Fruit fly (Drosophila melanogaster) whole organism, embryonic: Measurements from ENCODE around the gene CG14515.

Experiments used
- Bteb2 ChIP-seq: fragments of 200-800 bp; sonication (Bioruptor generic); optimal IDR thresholded peaks from 2 replicates; lab custom pipeline; 2016; ENCODE audit warnings: missing biosample characterization, missing genetic modification characterization
- CG10543 ChIP-seq: fragments of 200-800 bp; sonication (Bioruptor generic); optimal IDR thresholded peaks from 3 replicates; lab custom pipeline; 2017; ENCODE audit warnings: missing biosample characterization, mild to moderate bottlenecking, missing genetic modification characterization, moderate library complexity
- CG11093 ChIP-seq: fragments of 200-800 bp; sonication (Bioruptor generic); IDR thresholded peaks from 3 replicates; pipeline ENCODE4 v1.3.6; 2022; ENCODE audit warnings: missing biosample characterization, missing genetic modification characterization
- CG11456 ChIP-seq: fragments of 200-800 bp; sonication (Bioruptor generic); IDR thresholded peaks from 3 replicates; pipeline ENCODE4 v1.3.6; 2022; ENCODE audit warnings: missing biosample characterization, missing genetic modification characterization
- CG11723 ChIP-seq: fragments of 200-800 bp; sonication (Bioruptor generic); optimal IDR thresholded peaks from 2 replicates; lab custom pipeline; 2017; ENCODE audit warnings: missing biosample characterization, mild to moderate bottlenecking, missing genetic modification characterization
- CG12769 ChIP-seq: fragments of 200-800 bp; sonication (Bioruptor generic); optimal IDR thresholded peaks from 2 replicates; lab custom pipeline; 2019; ENCODE audit warnings: missing biosample characterization, mild to moderate bottlenecking, missing genetic modification characterization, moderate library complexity
- CG14860 ChIP-seq: fragments of 200-800 bp; sonication (Bioruptor generic); IDR thresholded peaks from 3 replicates; pipeline ENCODE4 v1.3.6; 2022; ENCODE audit warnings: missing biosample characterization, missing genetic modification characterization; ENCODE audit not compliant: partially characterized antibody
- CG15011 ChIP-seq: fragments of 200-800 bp; sonication (Bioruptor generic); optimal IDR thresholded peaks from 3 replicates; lab custom pipeline; 2018; ENCODE audit warnings: missing biosample characterization, mild to moderate bottlenecking, missing genetic modification characterization
- CG15269 ChIP-seq: fragments of 200-800 bp; sonication (Bioruptor generic); optimal IDR thresholded peaks from 2 replicates; lab custom pipeline; 2018; ENCODE audit warnings: missing biosample characterization, mild to moderate bottlenecking, missing genetic modification characterization, moderate library complexity
- CG1832 ChIP-seq: fragments of 200-800 bp; sonication (Bioruptor generic); optimal IDR thresholded peaks from 2 replicates; lab custom pipeline; 2017; ENCODE audit warnings: missing biosample characterization, mild to moderate bottlenecking, missing genetic modification characterization, inconsistent platforms
- CG2199 ChIP-seq: fragments of 200-800 bp; sonication (Bioruptor generic); IDR thresholded peaks from 3 replicates; pipeline ENCODE4 v1.3.6; 2022; ENCODE audit warnings: missing biosample characterization, missing genetic modification characterization
- CG31224 ChIP-seq: fragments of 200-800 bp; sonication (Bioruptor generic); IDR thresholded peaks from 2 replicates; pipeline ENCODE4 v1.3.6; 2022; ENCODE audit warnings: missing biosample characterization, missing genetic modification characterization
- CG31388 ChIP-seq: fragments of 200-800 bp; sonication (Bioruptor generic); optimal IDR thresholded peaks from 2 replicates; lab custom pipeline; 2016; ENCODE audit warnings: missing biosample characterization, missing genetic modification characterization
- CG3847 ChIP-seq: fragments of 200-800 bp; sonication (Bioruptor generic); IDR thresholded peaks from 2 replicates; pipeline ENCODE4 v1.3.6; 2022; ENCODE audit warnings: missing biosample characterization, missing genetic modification characterization
- CG4820 ChIP-seq: fragments of 200-800 bp; sonication (Bioruptor generic); optimal IDR thresholded peaks from 3 replicates; lab custom pipeline; 2016; ENCODE audit warnings: missing biosample characterization, missing genetic modification characterization
- CG6683 ChIP-seq: fragments of 200-800 bp; sonication (Bioruptor generic); optimal IDR thresholded peaks from 2 replicates; lab custom pipeline; 2017; ENCODE audit warnings: missing biosample characterization, mild to moderate bottlenecking, missing genetic modification characterization, missing genetic modification reagents
- CG6689 ChIP-seq: fragments of 200-800 bp; sonication (Bioruptor generic); IDR thresholded peaks from 2 replicates; pipeline ENCODE4 v1.3.6; 2022; ENCODE audit warnings: missing biosample characterization, missing genetic modification characterization
- CG7745 ChIP-seq: fragments of 200-800 bp; sonication (Bioruptor generic); optimal IDR thresholded peaks from 2 replicates; lab custom pipeline; 2018; ENCODE audit warnings: missing biosample characterization, mild to moderate bottlenecking, missing genetic modification characterization, moderate library complexity
- CG7928 ChIP-seq: fragments of 200-800 bp; sonication (Bioruptor generic); optimal IDR thresholded peaks from 2 replicates; lab custom pipeline; 2017; ENCODE audit warnings: missing biosample characterization, mild to moderate bottlenecking, missing genetic modification characterization
- CG9932 ChIP-seq: fragments of 200-800 bp; sonication (Bioruptor generic); IDR thresholded peaks from 2 replicates; pipeline ENCODE4 v1.3.6; 2022; ENCODE audit warnings: missing biosample characterization, missing genetic modification characterization
- Dfd ChIP-seq, 2 experiments: fragments of >200 bp; optimal IDR thresholded peaks; 2 replicates each; lab custom pipeline; 2017; ENCODE audit warnings: missing biosample characterization in 2 of 2, missing genetic modification characterization in 2 of 2
- Drgx ChIP-seq: fragments of 200-800 bp; sonication (Bioruptor generic); IDR thresholded peaks from 2 replicates; pipeline ENCODE4 v1.3.6; 2022; ENCODE audit warnings: missing biosample characterization, missing genetic modification characterization
- Eip74EF ChIP-seq, 2 experiments: fragments of 200-800 bp in 1 of 2; fragments of >200 bp in 1 of 2; sonication (Bioruptor generic) in 1 of 2; optimal IDR thresholded peaks; 2 replicates each; lab custom pipeline; 2017 to 2019; ENCODE audit warnings: missing biosample characterization in 2 of 2, missing genetic modification characterization in 2 of 2, mild to moderate bottlenecking in 1 of 2, moderate library complexity in 1 of 2
- HLH3B ChIP-seq: fragments of 200-800 bp; sonication (Bioruptor generic); IDR thresholded peaks from 2 replicates; pipeline ENCODE4 v1.3.6; 2022; ENCODE audit warnings: missing biosample characterization, missing genetic modification characterization
- Hr78 ChIP-seq, 2 experiments: fragments of 200-800 bp in 1 of 2; fragments of >200 bp in 1 of 2; sonication (Bioruptor generic) in 1 of 2; optimal IDR thresholded peaks; 2 replicates each; lab custom pipeline; 2017 to 2019; ENCODE audit warnings: missing biosample characterization in 2 of 2, missing genetic modification characterization in 2 of 2, mild to moderate bottlenecking in 1 of 2, moderate library complexity in 1 of 2
- Myb ChIP-seq: fragments of 200-800 bp; sonication (Bioruptor generic); optimal IDR thresholded peaks from 2 replicates; lab custom pipeline; 2016; ENCODE audit warnings: missing biosample characterization, missing genetic modification characterization
- NC2α ChIP-seq: fragments of 200-800 bp; sonication (Bioruptor generic); optimal IDR thresholded peaks from 2 replicates; lab custom pipeline; 2016; ENCODE audit warnings: missing biosample characterization, missing genetic modification characterization
- NFAT ChIP-seq: fragments of 200-800 bp; sonication (Bioruptor generic); IDR thresholded peaks from 2 replicates; pipeline ENCODE4 v1.3.6; 2022; ENCODE audit warnings: missing biosample characterization, missing genetic modification characterization
- NfI ChIP-seq: fragments of 200-800 bp; sonication (Bioruptor generic); optimal IDR thresholded peaks from 3 replicates; lab custom pipeline; 2018; ENCODE audit warnings: missing biosample characterization, mild to moderate bottlenecking, missing genetic modification characterization, moderate library complexity
- Pdp1 ChIP-seq, 2 experiments: fragments of 200-800 bp; sonication (Bioruptor generic); optimal IDR thresholded peaks; 3 replicates each; lab custom pipeline; 2016; ENCODE audit warnings: missing biosample characterization in 2 of 2, missing genetic modification characterization in 2 of 2, mild to moderate bottlenecking in 1 of 2, moderate library complexity in 1 of 2
- Ssrp ChIP-seq: fragments of 200-800 bp; sonication (Bioruptor generic); optimal IDR thresholded peaks from 2 replicates; lab custom pipeline; 2018; ENCODE audit warnings: missing biosample characterization, mild to moderate bottlenecking, missing genetic modification characterization, moderate library complexity
- ab ChIP-seq: fragments of 200-800 bp; sonication (Bioruptor generic); optimal IDR thresholded peaks from 2 replicates; lab custom pipeline; 2016; ENCODE audit warnings: missing biosample characterization, missing genetic modification characterization
- ac ChIP-seq: fragments of 200-800 bp; sonication (Bioruptor generic); optimal IDR thresholded peaks from 3 replicates; lab custom pipeline; 2017; ENCODE audit warnings: missing biosample characterization, mild to moderate bottlenecking, missing genetic modification characterization
- br ChIP-seq: fragments of >200 bp; optimal IDR thresholded peaks from 2 replicates; lab custom pipeline; 2017
- chif ChIP-seq, 2 experiments: fragments of 200-800 bp; sonication (Bioruptor generic); optimal IDR thresholded peaks; 3 replicates each; lab custom pipeline; 2016; ENCODE audit warnings: missing biosample characterization in 2 of 2, missing genetic modification characterization in 2 of 2
- cwo ChIP-seq: fragments of 200-800 bp; sonication (Bioruptor generic); optimal IDR thresholded peaks from 3 replicates; lab custom pipeline; 2017; ENCODE audit warnings: missing biosample characterization, missing genetic modification characterization, mild to moderate bottlenecking, moderate library complexity, missing genetic modification reagents
- da ChIP-seq: fragments of 200-800 bp; sonication (Bioruptor generic); optimal IDR thresholded peaks from 2 replicates; lab custom pipeline; 2016; ENCODE audit warnings: missing biosample characterization, missing genetic modification characterization
- dati ChIP-seq: fragments of 200-800 bp; sonication (Bioruptor generic); IDR thresholded peaks from 2 replicates; pipeline ENCODE4 v1.3.6; 2022; ENCODE audit warnings: missing biosample characterization, missing genetic modification characterization
- ems ChIP-seq: fragments of 200-800 bp; sonication (Bioruptor generic); optimal IDR thresholded peaks from 3 replicates; lab custom pipeline; 2016; ENCODE audit warnings: missing biosample characterization, missing genetic modification characterization
- ftz-f1 ChIP-seq: fragments of 200-800 bp; sonication (Bioruptor generic); optimal IDR thresholded peaks from 2 replicates; lab custom pipeline; 2016; ENCODE audit warnings: missing biosample characterization, missing genetic modification characterization
- gsb-n ChIP-seq: fragments of 200-800 bp; sonication (Bioruptor generic); optimal IDR thresholded peaks from 3 replicates; lab custom pipeline; 2018; ENCODE audit warnings: missing biosample characterization, mild to moderate bottlenecking, missing genetic modification characterization
- hkb ChIP-seq, 2 experiments: fragments of 200-800 bp in 1 of 2; fragments of >200 bp in 1 of 2; sonication (Bioruptor generic) in 1 of 2; IDR thresholded peaks in 1 of 2; optimal IDR thresholded peaks in 1 of 2; 2 replicates each; pipeline versions ENCODE4 v1.3.6 to Lab custom; 2017 to 2022; ENCODE audit warnings: missing biosample characterization in 1 of 2, missing genetic modification characterization in 1 of 2
- mirr ChIP-seq: fragments of 200-800 bp; sonication (Bioruptor generic); optimal IDR thresholded peaks from 3 replicates; lab custom pipeline; 2018; ENCODE audit warnings: missing biosample characterization, mild to moderate bottlenecking, missing genetic modification characterization
- sima ChIP-seq: fragments of 200-800 bp; sonication (Bioruptor generic); optimal IDR thresholded peaks from 2 replicates; lab custom pipeline; 2016; ENCODE audit warnings: missing biosample characterization, missing genetic modification characterization
- so ChIP-seq: fragments of 200-800 bp; sonication (Bioruptor generic); IDR thresholded peaks from 3 replicates; pipeline ENCODE4 v1.3.6; 2022; ENCODE audit warnings: missing biosample characterization, missing genetic modification characterization
- ssp ChIP-seq: fragments of 200-800 bp; sonication (Bioruptor generic); IDR thresholded peaks from 2 replicates; pipeline ENCODE4 v1.3.6; 2022; ENCODE audit warnings: missing biosample characterization, missing genetic modification characterization
- trh ChIP-seq: fragments of 200-800 bp; sonication (Bioruptor generic); optimal IDR thresholded peaks from 2 replicates; lab custom pipeline; 2016; ENCODE audit warnings: missing biosample characterization, missing genetic modification characterization
- unc-4 ChIP-seq: fragments of 200-800 bp; sonication (Bioruptor generic); IDR thresholded peaks from 2 replicates; pipeline ENCODE4 v1.3.6; 2022; ENCODE audit warnings: missing biosample characterization, missing genetic modification characterization; ENCODE audit not compliant: partially characterized antibody
- z ChIP-seq: fragments of 200-800 bp; sonication (Bioruptor generic); IDR thresholded peaks from 3 replicates; pipeline ENCODE4 v1.3.6; 2022; ENCODE audit warnings: missing biosample characterization, missing genetic modification characterization

CG14515 gene

dm6 chr3R:29210542-29211393 is 13.4 kb downstream of the CG14515 start (continued):
- TF ChIP-seq CG6683 (GFP tag; lab: Kevin White, UChicago) (no peak), CG4820 (no peak), z (GFP tag; lab: Robert Waterston, UW) (no peak), cwo (no peak), CG7928 (GFP tag; lab: Kevin White, UChicago) (no peak), CG10543 (GFP tag; lab: Kevin White, UChicago) (peak; percentile 38), hkb (optimal IDR thresholded peaks at IDR 0.05; lab: Kevin White, UChicago) (no peak), hkb (GFP tag; IDR thresholded peaks at IDR 0.05; lab: Robert Waterston, UW) (no peak), HLH3B (GFP tag; lab: Robert Waterston, UW) (no peak), ac (GFP tag; lab: Kevin White, UChicago) (no peak), ftz-f1 (no peak), CG12769 (tag; lab: Kevin White, UChicago) (peak; percentile 93), CG11723 (GFP tag; lab: Kevin White, UChicago) (no peak), Bteb2 (GFP tag; lab: Kevin White, UChicago) (no peak), trh (GFP tag; lab: Kevin White, UChicago) (no peak), Myb (GFP tag; lab: Kevin White, UChicago) (no peak), da (GFP tag; lab: Kevin White, UChicago) (no peak), ssp (no peak), CG15269 (tag; lab: Kevin White, UChicago) (no peak), Pdp1 (GFP tag; optimal IDR thresholded peaks at IDR 0.05; lab: Kevin White, UChicago) (no peak), CG31388 (no peak), Drgx (GFP tag; lab: Robert Waterston, UW) (peak; percentile 71), sima (GFP tag; lab: Kevin White, UChicago) (no peak), NC2α (GFP tag; lab: Kevin White, UChicago) (no peak), Hr78 (GFP tag; optimal IDR thresholded peaks at IDR 0.05; lab: Kevin White, UChicago) (peak in 1 of 2 experiments; percentile 48), mirr (GFP tag; lab: Kevin White, UChicago) (no peak), chif (GFP tag; optimal IDR thresholded peaks at IDR 0.05; lab: Kevin White, UChicago) (peak in 1 of 2 experiments; percentile 5), CG6689 (GFP tag; lab: Robert Waterston, UW) (peak; percentile 30; the same call in 1 of the 2 replicates), CG31224 (GFP tag; lab: Robert Waterston, UW) (no peak), NFAT (GFP tag; lab: Robert Waterston, UW) (no peak), Ssrp (tag; lab: Kevin White, UChicago) (peak; percentile 10), CG1832 (GFP tag; lab: Kevin White, UChicago) (no peak), Eip74EF (GFP tag; optimal IDR thresholded peaks at IDR 0.05; lab: Kevin White, UChicago) (no peak), CG11093 (GFP tag; lab: Robert Waterston, UW) (no peak), br (lab: Kevin White, UChicago) (no peak), CG15011 (GFP tag; lab: Kevin White, UChicago) (no peak), CG2199 (GFP tag; lab: Robert Waterston, UW) (no peak), NfI (GFP tag; lab: Kevin White, UChicago) (no peak), gsb-n (tag; lab: Kevin White, UChicago) (no peak), CG9932 (GFP tag; lab: Robert Waterston, UW) (peak; percentile 37), CG3847 (no peak), CG14860 (no peak), ab (no peak), Dfd (GFP tag; optimal IDR thresholded peaks at IDR 0.05; lab: Kevin White, UChicago) (no peak), CG7745 (tag; lab: Kevin White, UChicago) (no peak), CG11456 (no peak), so (GFP tag; lab: Robert Waterston, UW) (no peak), unc-4 (GFP tag; lab: Robert Waterston, UW) (no peak), ems (GFP tag; lab: Kevin White, UChicago) (no peak), dati (no peak)
